Worm (Caenorhabditis elegans) whole organism, midembryonic: ENCODE measurements around the gene Y22D7AL.4.

Source experiments
- T22C8.4 ChIP-seq: fragments of 200-800 bp; sonication (Bioruptor generic); IDR thresholded peaks from 2 replicates; pipeline ENCODE4 v1.3.6; 2022; ENCODE audit warnings: missing genetic modification characterization, missing compliant biosample characterization
- cog-1 ChIP-seq: sonication (generic microtip); optimal IDR thresholded peaks from 2 replicates; lab custom pipeline; 2016; ENCODE audit warnings: missing genetic modification characterization, missing compliant biosample characterization
- flt-1 ChIP-seq: fragments of 200-800 bp; sonication (Bioruptor generic); IDR thresholded peaks from 2 replicates; pipeline ENCODE4 v1.3.6; 2022; ENCODE audit warnings: missing genetic modification characterization, missing compliant biosample characterization
- klf-2 ChIP-seq: fragments of 200-800 bp; sonication (Bioruptor generic); conservative IDR thresholded peaks from 2 replicates; pipeline ENCODE4 v1.3.6; 2022; ENCODE audit warnings: missing genetic modification reagents, missing genetic modification characterization, missing compliant biosample characterization
- med-1 ChIP-seq: sonication (generic microtip); optimal IDR thresholded peaks from 2 replicates; lab custom pipeline; 2017; ENCODE audit warnings: missing genetic modification characterization, mild to moderate bottlenecking, missing compliant biosample characterization, antibody characterized with exemption, missing genetic modification reagents; ENCODE audit not compliant: insufficient read depth
- ref-1 ChIP-seq: fragments of 200-800 bp; sonication (Bioruptor generic); conservative IDR thresholded peaks from 2 replicates; pipeline ENCODE4 v1.3.6; 2022; ENCODE audit warnings: missing genetic modification reagents, missing genetic modification characterization, missing compliant biosample characterization
- tab-1 ChIP-seq: fragments of 200-800 bp; sonication (Bioruptor generic); IDR thresholded peaks from 2 replicates; pipeline ENCODE4 v1.3.6; 2022; ENCODE audit warnings: missing genetic modification characterization, missing compliant biosample characterization
- ztf-23 ChIP-seq: fragments of 200-800 bp; sonication (Bioruptor generic); IDR thresholded peaks from 2 replicates; pipeline ENCODE4 v1.3.6; 2022; ENCODE audit warnings: missing genetic modification reagents, missing genetic modification characterization, missing compliant biosample characterization
- ztf-29 ChIP-seq: fragments of 200-800 bp; sonication (Bioruptor generic); IDR thresholded peaks from 2 replicates; pipeline ENCODE4 v1.3.6; 2022; ENCODE audit warnings: missing genetic modification reagents, missing genetic modification characterization, missing compliant biosample characterization

Y22D7AL.4 gene

DNA sequence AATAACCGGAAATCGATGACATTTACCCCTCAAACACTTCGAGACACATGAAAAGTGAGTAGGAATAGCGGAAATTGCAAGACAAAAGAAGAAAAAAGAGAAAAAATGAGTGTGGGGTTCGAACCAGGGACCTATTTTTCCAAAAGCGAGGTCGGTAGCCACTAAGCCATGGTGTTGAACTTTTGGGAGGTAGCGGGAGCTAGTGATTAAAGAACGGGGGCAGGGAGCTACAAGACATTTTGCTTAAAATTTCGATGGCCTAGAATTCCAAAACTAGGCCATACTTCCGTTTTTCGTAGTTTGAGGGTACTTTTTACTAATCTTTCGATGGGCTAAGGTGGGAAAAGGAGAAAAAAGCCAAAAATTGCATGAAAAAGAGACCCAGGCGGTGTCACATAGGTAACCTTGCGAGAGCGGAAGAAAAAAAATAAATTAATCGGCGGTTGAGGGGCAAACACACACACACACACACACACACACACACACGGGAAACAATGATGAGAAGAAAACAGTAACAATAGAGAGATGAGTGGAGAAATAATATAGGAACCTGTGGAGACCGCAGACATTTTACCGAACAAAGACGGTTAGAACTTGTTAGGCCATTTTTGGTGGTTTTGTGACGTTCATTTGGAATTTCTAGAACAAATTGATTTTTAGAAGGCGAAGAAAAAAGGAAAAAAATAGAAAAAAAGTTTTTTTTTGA, 24.8 kb upstream of the Y22D7AL.4 start:
- peak; percentile 81 for TF ChIP-seq klf-2 (GFP tag; lab: Robert Waterston, UW)
- TF ChIP-seq med-1 (GFP tag; lab: Kevin White, UChicago): no peak
- TF ChIP-seq ztf-23: peak; percentile 84
- TF ChIP-seq ref-1: peak; percentile 63
- peak; percentile 86; the same call in 1 of the 2 replicates for TF ChIP-seq tab-1
- TF ChIP-seq flt-1 (GFP tag; lab: Robert Waterston, UW): peak; percentile 87
- no peak for TF ChIP-seq cog-1
- TF ChIP-seq ztf-29: 0 out of 2 replicates have a peak, but pooled peaks have one; percentile 44

DNA sequence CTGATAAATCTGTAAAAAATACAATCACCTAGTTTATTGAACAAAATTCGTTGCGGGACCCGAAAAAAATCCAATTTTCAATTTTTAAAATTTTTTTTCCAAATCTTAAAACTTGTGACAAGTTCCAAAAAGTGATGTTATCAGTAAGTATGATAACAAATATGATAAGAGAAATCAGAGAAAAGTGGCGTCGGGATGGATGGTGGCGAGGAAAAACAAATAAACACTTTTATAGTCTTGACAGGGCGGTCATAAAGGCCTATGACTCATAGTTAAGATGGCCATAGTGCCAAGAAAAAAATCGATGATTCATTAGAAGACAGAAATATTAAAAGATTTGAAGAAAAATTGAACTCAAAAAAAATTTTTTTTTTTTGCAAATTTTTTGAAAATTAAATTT, 23.8 kb upstream of the Y22D7AL.4 start:
- TF ChIP-seq flt-1 (GFP tag; lab: Robert Waterston, UW) (no peak), klf-2 (GFP tag; lab: Robert Waterston, UW) (no peak), ref-1 (no peak), ztf-23 (no peak), T22C8.4 (GFP tag; lab: Robert Waterston, UW) (no peak), med-1 (GFP tag; lab: Kevin White, UChicago) (no peak), cog-1 (no peak), tab-1 (no peak)

DNA sequence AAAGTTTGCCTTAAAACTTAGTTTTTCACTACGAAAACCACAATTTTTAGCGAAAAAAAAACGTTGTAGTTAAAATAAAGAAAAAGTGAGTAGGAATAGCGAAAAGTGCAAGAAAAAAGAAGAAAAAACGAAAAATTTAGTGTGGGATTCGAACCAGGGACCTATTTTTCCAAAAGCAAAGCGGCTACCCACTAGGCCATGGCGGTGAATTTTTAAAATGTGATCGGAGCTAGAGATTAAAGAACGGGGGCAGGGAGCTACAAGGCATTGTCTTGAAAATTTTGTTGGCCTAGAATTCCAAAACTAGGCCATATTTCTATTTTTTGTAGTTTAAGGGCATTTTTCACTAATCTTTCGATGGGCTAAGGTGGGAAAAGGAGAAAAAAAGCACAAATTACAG, 22.7 kb upstream of the Y22D7AL.4 start:
- TF ChIP-seq tab-1 (peak; percentile 28; the same call in 1 of the 2 replicates), klf-2 (GFP tag; lab: Robert Waterston, UW) (no peak)

DNA sequence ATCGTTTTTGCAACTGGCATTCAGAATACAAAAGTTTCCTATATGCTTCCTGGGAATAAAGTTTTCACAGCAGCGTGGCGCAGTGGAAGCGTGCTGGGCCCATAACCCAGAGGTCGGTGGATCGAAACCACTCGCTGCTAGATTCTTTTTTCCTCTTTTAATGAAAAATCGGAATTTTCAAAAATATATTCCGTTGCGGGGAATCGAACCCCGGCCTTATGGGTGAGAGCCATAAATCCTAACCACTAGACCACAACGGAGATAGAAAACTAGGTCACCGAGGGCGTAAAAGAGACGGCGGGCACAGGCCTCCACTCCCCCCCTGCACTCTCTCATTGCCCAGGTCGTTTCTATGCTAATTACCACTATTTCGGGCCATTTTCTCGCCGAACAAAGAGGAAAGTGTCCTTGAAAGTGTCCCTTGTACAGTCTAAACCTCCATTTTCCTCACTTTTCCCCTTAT, 21.9 kb upstream of the Y22D7AL.4 start, which contains the start of gene Y22D7AL.6:
Gene Y22D7AL.6 (plus strand): TSS at position 413 of the 463 bp plus-strand sequence.
- TF ChIP-seq flt-1 (GFP tag; lab: Robert Waterston, UW) (peak; percentile 92), med-1 (GFP tag; lab: Kevin White, UChicago) (peak; percentile 39), cog-1 (peak; percentile 42), ztf-23 (peak; percentile 85), ref-1 (peak; percentile 76), tab-1 (peak; percentile 91), klf-2 (GFP tag; lab: Robert Waterston, UW) (peak; percentile 89), T22C8.4 (GFP tag; lab: Robert Waterston, UW) (peak; percentile 77), ztf-29 (peak; percentile 83)

DNA sequence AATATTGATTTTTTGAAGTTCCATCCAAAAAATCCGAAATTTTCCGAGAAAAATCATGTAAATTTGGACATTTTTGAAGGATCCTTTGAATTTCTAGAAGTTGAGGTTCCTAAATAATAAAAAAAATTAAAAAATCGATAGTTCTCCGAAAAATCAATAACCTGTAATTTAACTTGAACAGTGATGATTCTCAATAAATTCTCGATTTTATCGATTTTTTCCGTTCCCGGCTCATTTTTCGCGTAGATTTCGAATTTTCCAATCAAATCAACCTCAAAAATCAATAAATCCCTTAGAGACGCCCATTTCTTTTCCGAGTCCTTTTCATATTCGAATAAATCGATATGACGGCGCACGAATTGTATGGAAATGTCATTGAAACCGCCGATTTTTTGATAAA, 18.8 kb upstream of the Y22D7AL.4 start:
- TF ChIP-seq ztf-29: no peak
- TF ChIP-seq ztf-23: no peak
- TF ChIP-seq T22C8.4 (GFP tag; lab: Robert Waterston, UW): no peak
- TF ChIP-seq klf-2 (GFP tag; lab: Robert Waterston, UW): no peak
- no peak for TF ChIP-seq cog-1
- no peak for TF ChIP-seq tab-1
- no peak for TF ChIP-seq flt-1 (GFP tag; lab: Robert Waterston, UW)
- TF ChIP-seq ref-1: no peak
- no peak for TF ChIP-seq med-1 (GFP tag; lab: Kevin White, UChicago)

DNA sequence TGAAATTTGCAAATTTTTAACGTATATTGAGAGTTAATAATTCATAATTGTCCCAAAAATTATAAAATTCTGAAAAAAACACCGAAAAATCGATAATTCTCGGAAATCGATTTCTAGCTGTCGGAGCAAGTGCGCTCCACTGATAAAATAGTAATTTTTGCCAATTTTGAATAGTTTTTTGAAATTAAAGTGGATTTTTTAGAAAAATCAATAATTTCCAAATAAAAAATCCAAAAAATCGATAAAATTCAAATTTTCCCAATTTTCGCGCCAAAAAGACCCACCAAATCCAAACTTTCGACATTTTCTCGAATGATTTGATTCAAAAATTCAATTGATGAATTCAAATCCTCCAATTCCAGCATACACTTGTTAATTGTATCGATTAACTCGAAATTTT, 15.5 kb upstream of the Y22D7AL.4 start:
- peak; percentile 59 for TF ChIP-seq T22C8.4 (GFP tag; lab: Robert Waterston, UW)
- no peak for TF ChIP-seq med-1 (GFP tag; lab: Kevin White, UChicago)

DNA sequence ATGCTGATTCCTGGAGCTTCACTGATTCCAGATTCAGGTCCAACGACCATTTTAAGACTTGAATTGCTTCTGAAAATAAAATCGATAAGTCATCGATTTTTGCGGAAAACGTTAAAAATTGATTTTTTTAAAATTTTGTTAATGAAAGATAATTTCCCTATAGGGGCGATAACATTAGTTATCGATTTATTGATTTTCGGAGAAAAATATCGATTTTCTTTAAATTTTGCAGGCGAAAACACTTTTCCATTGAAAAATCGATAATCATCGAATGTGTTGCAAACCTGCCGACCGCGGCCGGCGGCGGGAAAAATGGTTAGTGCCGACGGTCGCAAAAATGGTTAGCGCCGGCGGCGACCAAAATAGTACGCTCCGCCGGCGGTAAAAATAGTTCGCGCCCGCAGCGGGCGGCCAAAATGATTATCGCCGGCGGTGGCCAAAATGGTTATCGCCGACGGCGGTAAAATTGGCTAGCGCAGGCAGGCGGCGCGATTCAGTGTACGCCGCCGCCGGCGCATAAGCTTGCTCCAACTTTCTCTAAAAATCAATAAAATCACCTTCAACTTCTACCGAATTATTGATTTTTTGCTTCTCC, 13.4 kb upstream of the Y22D7AL.4 start:
- no peak for TF ChIP-seq tab-1
- TF ChIP-seq cog-1: no peak
- peak; percentile 63; the same call in 1 of the 2 replicates for TF ChIP-seq T22C8.4 (GFP tag; lab: Robert Waterston, UW)
- no peak for TF ChIP-seq ztf-29
- TF ChIP-seq flt-1 (GFP tag; lab: Robert Waterston, UW): no peak
- TF ChIP-seq ref-1: no peak
- no peak for TF ChIP-seq ztf-23

DNA sequence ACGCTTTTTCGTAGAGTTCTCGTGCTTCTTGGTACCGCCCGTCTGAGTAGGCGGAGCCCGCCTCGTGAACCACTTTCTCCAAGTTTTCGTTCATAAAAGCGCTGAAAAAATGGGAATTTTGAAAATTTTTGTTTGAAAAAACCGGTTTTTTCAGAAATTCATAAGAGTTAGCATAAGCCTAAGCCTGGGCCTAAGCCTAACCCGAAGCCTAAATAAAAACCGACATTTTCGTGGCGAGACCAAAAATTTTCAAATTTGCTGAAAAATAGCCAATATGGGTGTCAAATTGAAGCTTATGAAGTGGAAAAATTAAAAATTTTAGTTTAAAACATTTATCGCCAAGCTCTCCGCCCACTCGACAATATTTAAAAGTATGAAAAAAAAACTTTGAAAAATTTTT, 12.5 kb upstream of the Y22D7AL.4 start, which contains the start of gene Y22D7AL.9:
Gene Y22D7AL.9 (minus strand): TSS at position 101 of the 400 bp plus-strand sequence.
- no peak for TF ChIP-seq tab-1
- TF ChIP-seq ztf-29: no peak
- no peak for TF ChIP-seq ztf-23
- no peak for TF ChIP-seq ref-1
- no peak for TF ChIP-seq klf-2 (GFP tag; lab: Robert Waterston, UW)

DNA sequence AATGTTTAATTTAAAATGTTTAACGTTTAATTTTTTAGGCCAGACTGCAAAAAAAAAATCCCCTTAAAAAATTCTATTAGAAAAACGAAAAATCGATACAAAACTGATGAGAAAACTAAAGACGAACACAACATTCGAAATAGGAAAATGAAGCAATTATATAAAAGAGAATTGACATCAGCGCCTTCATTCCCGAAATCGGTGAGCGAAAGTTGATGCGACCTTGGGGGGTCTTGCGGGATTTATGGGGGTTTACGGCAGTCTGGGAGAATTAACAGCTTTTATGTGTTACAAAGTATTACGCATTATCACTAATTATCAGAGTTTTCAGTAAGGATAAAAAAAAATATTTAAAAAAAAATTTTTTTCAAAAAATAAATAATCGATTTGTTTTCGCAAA, 12.0 kb upstream of the Y22D7AL.4 start:
- TF ChIP-seq ref-1: no peak
- no peak for TF ChIP-seq cog-1
- TF ChIP-seq flt-1 (GFP tag; lab: Robert Waterston, UW): no peak
- TF ChIP-seq ztf-23: no peak
- TF ChIP-seq med-1 (GFP tag; lab: Kevin White, UChicago): no peak
- TF ChIP-seq T22C8.4 (GFP tag; lab: Robert Waterston, UW): no peak
- TF ChIP-seq ztf-29: no peak
- no peak for TF ChIP-seq klf-2 (GFP tag; lab: Robert Waterston, UW)
- no peak for TF ChIP-seq tab-1

DNA sequence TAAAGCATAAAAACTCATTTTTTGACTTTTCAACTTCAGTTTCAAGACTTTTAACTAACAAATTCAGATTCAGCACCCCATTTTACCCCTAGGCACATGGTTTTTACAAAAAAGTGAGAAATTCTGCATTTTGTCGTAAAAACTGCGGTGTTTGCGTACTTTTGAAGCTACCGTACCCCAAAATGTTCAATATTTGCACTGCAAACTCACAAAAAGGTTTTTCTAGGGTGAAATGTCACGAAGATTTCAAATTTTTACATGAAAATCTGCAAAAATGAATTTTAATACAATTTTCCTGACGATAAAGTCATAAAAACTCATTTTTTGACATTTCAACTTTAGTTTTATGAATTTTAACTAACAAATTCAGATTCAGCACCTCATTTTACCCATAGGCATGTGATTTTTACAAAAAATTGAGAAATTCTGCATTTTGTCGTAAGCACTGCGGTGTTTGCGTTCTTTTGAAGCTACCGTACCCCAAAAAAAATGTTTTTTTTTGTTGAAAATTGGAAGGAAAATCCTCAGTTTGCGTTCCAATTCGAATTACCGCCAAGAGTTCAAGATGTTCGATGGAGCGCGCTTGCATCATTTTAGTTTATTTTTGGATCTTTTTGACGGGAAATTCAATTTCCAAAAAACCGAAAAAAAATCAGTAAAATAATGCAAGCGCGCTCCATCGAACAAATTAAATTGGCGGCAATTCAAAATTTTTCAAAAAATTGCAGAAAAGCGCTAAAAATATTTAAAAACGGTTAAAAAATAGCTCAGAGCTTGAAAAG, 10.0 kb upstream of the Y22D7AL.4 start:
- no peak for TF ChIP-seq ref-1
- no peak for TF ChIP-seq klf-2 (GFP tag; lab: Robert Waterston, UW)
- TF ChIP-seq med-1 (GFP tag; lab: Kevin White, UChicago): no peak
- no peak for TF ChIP-seq ztf-29
- no peak for TF ChIP-seq cog-1
- no peak for TF ChIP-seq ztf-23
- no peak for TF ChIP-seq tab-1
- TF ChIP-seq flt-1 (GFP tag; lab: Robert Waterston, UW): no peak
- no peak for TF ChIP-seq T22C8.4 (GFP tag; lab: Robert Waterston, UW)
